Worm (Caenorhabditis elegans) whole organism, young adult: ENCODE measurements around the gene ceh-43.

Experiments
- F23B12.7 ChIP-seq: sonication (generic microtip); optimal IDR thresholded peaks from 2 replicates; lab custom pipeline; 2017; ENCODE audit warnings: missing genetic modification characterization, mild to moderate bottlenecking, missing compliant biosample characterization, antibody characterized with exemption, moderate library complexity; ENCODE audit not compliant: insufficient read depth
- F37B4.10 ChIP-seq: fragments of 200-800 bp; sonication (Bioruptor generic); IDR thresholded peaks from 2 replicates; pipeline ENCODE4 v1.3.6; 2022; ENCODE audit warnings: missing genetic modification characterization, missing compliant biosample characterization
- F39B2.1 ChIP-seq: fragments of 200-800 bp; sonication (Bioruptor generic); IDR thresholded peaks from 2 replicates; pipeline ENCODE4 v1.3.6; 2022; ENCODE audit warnings: missing genetic modification reagents, missing genetic modification characterization, missing compliant biosample characterization
- T26A5.8 ChIP-seq: sonication (generic microtip); optimal IDR thresholded peaks from 2 replicates; lab custom pipeline; 2016; ENCODE audit warnings: missing genetic modification characterization, missing compliant biosample characterization
- Y53G8AR.9 ChIP-seq: fragments of 200-800 bp; sonication (Bioruptor generic); conservative IDR thresholded peaks from 2 replicates; pipeline ENCODE4 v1.3.6; 2022; ENCODE audit warnings: missing genetic modification reagents, missing genetic modification characterization, missing compliant biosample characterization
- Y56A3A.18 ChIP-seq: fragments of 200-800 bp; sonication (Bioruptor generic); IDR thresholded peaks from 2 replicates; pipeline ENCODE4 v1.3.6; 2022; ENCODE audit warnings: missing genetic modification reagents, missing genetic modification characterization, missing compliant biosample characterization
- Y67H2A.10 ChIP-seq: fragments of 200-800 bp; sonication (Bioruptor generic); conservative IDR thresholded peaks from 2 replicates; pipeline ENCODE4 v1.3.6; 2022; ENCODE audit warnings: missing genetic modification reagents, missing genetic modification characterization, missing compliant biosample characterization
- Y95B8A.8 ChIP-seq: fragments of 200-800 bp; sonication (Bioruptor generic); IDR thresholded peaks from 2 replicates; pipeline ENCODE4 v1.3.6; 2022; ENCODE audit warnings: missing genetic modification reagents, missing genetic modification characterization, missing compliant biosample characterization
- akir-1 ChIP-seq: fragments of 200-800 bp; sonication (Bioruptor generic); optimal IDR thresholded peaks from 2 replicates; lab custom pipeline; 2018; ENCODE audit warnings: mild to moderate bottlenecking, missing genetic modification characterization, moderate library complexity, missing compliant biosample characterization
- attf-6 ChIP-seq: fragments of 200-800 bp; sonication (Bioruptor generic); IDR thresholded peaks from 2 replicates; pipeline ENCODE4 v1.3.6; 2022; ENCODE audit warnings: missing genetic modification reagents, missing genetic modification characterization, missing compliant biosample characterization
- cebp-1 ChIP-seq, 2 experiments: fragments of 200-800 bp in 1 of 2; sonication (Bioruptor generic) in 1 of 2; sonication (generic microtip) in 1 of 2; IDR thresholded peaks in 1 of 2; optimal IDR thresholded peaks in 1 of 2; 2 replicates each; pipeline versions ENCODE4 v1.3.6 to Lab custom; 2017 to 2022; ENCODE audit warnings: missing compliant biosample characterization in 2 of 2, missing genetic modification characterization in 2 of 2, mild to moderate bottlenecking in 1 of 2, missing genetic modification reagents in 1 of 2, moderate library complexity in 1 of 2
- cebp-2 ChIP-seq: fragments of 200-800 bp; sonication (Bioruptor generic); IDR thresholded peaks from 2 replicates; pipeline ENCODE4 v1.3.6; 2022; ENCODE audit warnings: missing genetic modification characterization, missing compliant biosample characterization
- ceh-27 ChIP-seq: fragments of 200-800 bp; sonication (Bioruptor generic); optimal IDR thresholded peaks from 2 replicates; lab custom pipeline; 2018; ENCODE audit warnings: mild to moderate bottlenecking, missing genetic modification characterization, moderate library complexity, missing compliant biosample characterization
- ceh-91 ChIP-seq: fragments of 200-800 bp; sonication (Bioruptor generic); IDR thresholded peaks from 2 replicates; pipeline ENCODE4 v1.3.6; 2022; ENCODE audit warnings: missing genetic modification reagents, missing genetic modification characterization, missing compliant biosample characterization
- efl-1 ChIP-seq: fragments of 150-350 bp; optimal IDR thresholded peaks from 2 replicates; lab custom pipeline; 2014; ENCODE audit warnings: missing biosample characterization, missing genetic modification reagents, missing genetic modification characterization
- egl-44 ChIP-seq: fragments of 200-800 bp; sonication (Bioruptor generic); IDR thresholded peaks from 2 replicates; pipeline ENCODE4 v1.3.6; 2022; ENCODE audit warnings: missing genetic modification reagents, missing genetic modification characterization, missing compliant biosample characterization
- fkh-3 ChIP-seq: sonication (generic microtip); optimal IDR thresholded peaks from 2 replicates; lab custom pipeline; 2016; ENCODE audit warnings: mild to moderate bottlenecking, missing genetic modification characterization, missing compliant biosample characterization
- hmg-1.2 ChIP-seq: fragments of 200-800 bp; sonication (Bioruptor generic); IDR thresholded peaks from 2 replicates; pipeline ENCODE4 v1.3.6; 2022; ENCODE audit warnings: missing genetic modification reagents, missing genetic modification characterization, missing compliant biosample characterization
- hsf-1 ChIP-seq: fragments of 200-800 bp; sonication (Bioruptor generic); IDR thresholded peaks from 2 replicates; pipeline ENCODE4 v1.3.6; 2022; ENCODE audit warnings: missing genetic modification reagents, missing genetic modification characterization, missing compliant biosample characterization
- let-526 ChIP-seq: fragments of 200-800 bp; sonication (Bioruptor generic); IDR thresholded peaks from 2 replicates; pipeline ENCODE4 v1.3.6; 2022; ENCODE audit warnings: missing genetic modification reagents, missing genetic modification characterization, missing compliant biosample characterization
- lsl-1 ChIP-seq: fragments of 200-800 bp; sonication (Bioruptor generic); optimal IDR thresholded peaks from 2 replicates; lab custom pipeline; 2018; ENCODE audit warnings: mild to moderate bottlenecking, missing genetic modification characterization, moderate library complexity, missing compliant biosample characterization
- nfya-1 ChIP-seq: sonication (generic microtip); optimal IDR thresholded peaks from 2 replicates; lab custom pipeline; 2017; ENCODE audit warnings: antibody characterized with exemption, missing compliant biosample characterization, missing genetic modification characterization, borderline replicate concordance; ENCODE audit not compliant: insufficient read depth
- nfyb-1 ChIP-seq: fragments of 200-800 bp; sonication (Bioruptor generic); IDR thresholded peaks from 2 replicates; pipeline ENCODE4 v1.3.6; 2022; ENCODE audit warnings: missing genetic modification reagents, missing genetic modification characterization, missing compliant biosample characterization
- nhr-80 ChIP-seq: sonication (generic microtip); optimal IDR thresholded peaks from 2 replicates; lab custom pipeline; 2016; ENCODE audit warnings: missing genetic modification characterization, missing compliant biosample characterization
- rec-8 ChIP-seq, 2 experiments: sonication (generic microtip); optimal IDR thresholded peaks; 2 replicates each; lab custom pipeline; 2016; ENCODE audit warnings: mild to moderate bottlenecking in 2 of 2, missing genetic modification characterization in 2 of 2, missing genetic modification reagents in 2 of 2, missing genotype in 2 of 2, missing biosample characterization in 1 of 2, missing compliant biosample characterization in 1 of 2, moderate library complexity in 1 of 2
- repo-1 ChIP-seq: sonication (generic microtip); optimal IDR thresholded peaks from 2 replicates; lab custom pipeline; 2017; ENCODE audit warnings: mild to moderate bottlenecking, missing genetic modification characterization, missing compliant biosample characterization
- snpc-1.1 ChIP-seq: sonication (generic microtip); optimal IDR thresholded peaks from 2 replicates; lab custom pipeline; 2017; ENCODE audit warnings: missing genetic modification characterization, mild to moderate bottlenecking, missing compliant biosample characterization, antibody characterized with exemption, moderate library complexity, missing genotype, missing genetic modification reagents; ENCODE audit not compliant: insufficient read depth
- snpc-1.3 ChIP-seq: sonication (generic microtip); optimal IDR thresholded peaks from 2 replicates; lab custom pipeline; 2017; ENCODE audit warnings: missing genetic modification characterization, mild to moderate bottlenecking, missing compliant biosample characterization, antibody characterized with exemption, moderate library complexity, missing genotype, missing genetic modification reagents; ENCODE audit not compliant: insufficient read depth
- snpc-3.4 ChIP-seq: sonication (generic microtip); optimal IDR thresholded peaks from 2 replicates; lab custom pipeline; 2017; ENCODE audit warnings: missing genetic modification characterization, mild to moderate bottlenecking, missing compliant biosample characterization, antibody characterized with exemption, moderate library complexity, missing genotype, missing genetic modification reagents
- snpc-4 ChIP-seq, 5 experiments: fragments of 150-350 bp in 1 of 5; sonication (generic microtip) in 4 of 5; optimal IDR thresholded peaks; 2 replicates each; lab custom pipeline; 2014 to 2018; ENCODE audit warnings: missing genetic modification characterization in 5 of 5, missing biosample characterization in 3 of 5, antibody characterized with exemption in 2 of 5, mild to moderate bottlenecking in 2 of 5, missing compliant biosample characterization in 2 of 5, missing genotype in 2 of 5, moderate library complexity in 2 of 5, missing genetic modification reagents in 1 of 5
- somi-1 ChIP-seq: fragments of 200-800 bp; sonication (Bioruptor generic); optimal IDR thresholded peaks from 2 replicates; lab custom pipeline; 2018; ENCODE audit warnings: mild to moderate bottlenecking, missing genetic modification characterization, missing compliant biosample characterization
- sptf-2 ChIP-seq: fragments of 200-800 bp; sonication (Bioruptor generic); optimal IDR thresholded peaks from 2 replicates; lab custom pipeline; 2018; ENCODE audit warnings: mild to moderate bottlenecking, missing genetic modification characterization, missing compliant biosample characterization
- tbp1 ChIP-seq: fragments of 200-800 bp; sonication (Bioruptor generic); optimal IDR thresholded peaks from 2 replicates; lab custom pipeline; 2018; ENCODE audit warnings: mild to moderate bottlenecking, missing genetic modification characterization, missing compliant biosample characterization
- zfh-2 ChIP-seq: fragments of 200-800 bp; sonication (Bioruptor generic); conservative IDR thresholded peaks from 2 replicates; pipeline ENCODE4 v1.3.6; 2022; ENCODE audit warnings: missing genetic modification reagents, missing genetic modification characterization, missing compliant biosample characterization
- ztf-25 ChIP-seq: fragments of 200-800 bp; sonication (Bioruptor generic); IDR thresholded peaks from 2 replicates; pipeline ENCODE4 v1.3.6; 2022; ENCODE audit warnings: missing genetic modification reagents, missing genetic modification characterization, missing compliant biosample characterization
- ztf-26 ChIP-seq: sonication (generic microtip); optimal IDR thresholded peaks from 2 replicates; lab custom pipeline; 2017; ENCODE audit warnings: missing genetic modification characterization, missing compliant biosample characterization

Gene ceh-43

ce11 chrIII:4470793-4471192, 21.1 kb upstream of the ceh-43 start (continued):
- TF ChIP-seq repo-1 (tag; lab: Kevin White, UChicago) (peak; percentile 81), somi-1 (GFP tag; lab: Kevin White, UChicago) (peak; percentile 58), snpc-4 (GFP tag; optimal IDR thresholded peaks at IDR 0.05; lab: Kevin White, UChicago) (no peak), snpc-4 (tag; optimal IDR thresholded peaks at IDR 0.05; lab: Kevin White, UChicago) (peak in 3 of 4 experiments; percentile 67 to 77 (median 75)), ztf-25 (GFP tag; lab: Robert Waterston, UW) (peak; percentile 67; the same call in 1 of the 2 replicates), T26A5.8 (tag; lab: Kevin White, UChicago) (peak; percentile 70), Y53G8AR.9 (peak; percentile 67; the same call in 1 of the 2 replicates), cebp-1 (GFP tag; IDR thresholded peaks at IDR 0.05; lab: Robert Waterston, UW) (no peak), cebp-1 (tag; optimal IDR thresholded peaks at IDR 0.05; lab: Kevin White, UChicago) (peak; percentile 72), let-526 (peak; percentile 67; the same call in 1 of the 2 replicates), akir-1 (GFP tag; lab: Kevin White, UChicago) (no peak), snpc-1.1 (tag; lab: Kevin White, UChicago) (no peak), hmg-1.2 (peak; percentile 75), ztf-26 (tag; lab: Kevin White, UChicago) (peak; percentile 66), Y56A3A.18 (GFP tag; lab: Robert Waterston, UW) (peak; percentile 78; the same call in 1 of the 2 replicates), Y95B8A.8 (GFP tag; lab: Robert Waterston, UW) (no peak), sptf-2 (GFP tag; lab: Kevin White, UChicago) (no peak), lsl-1 (peak; percentile 64)

- TF ChIP-seq snpc-3.4 (tag; lab: Kevin White, UChicago) (no peak), ceh-91 (GFP tag; lab: Robert Waterston, UW) (no peak), cebp-2 (GFP tag; lab: Robert Waterston, UW) (no peak), Y67H2A.10 (no peak), egl-44 (GFP tag; lab: Robert Waterston, UW) (no peak), rec-8 (tag; optimal IDR thresholded peaks at IDR 0.05; lab: Kevin White, UChicago) (no peak), nfyb-1 (GFP tag; lab: Robert Waterston, UW) (no peak), zfh-2 (GFP tag; lab: Robert Waterston, UW) (no peak), ceh-27 (GFP tag; lab: Kevin White, UChicago) (no peak), F39B2.1 (GFP tag; lab: Robert Waterston, UW) (no peak)
These were observed 19.1 kb upstream of the ceh-43 start, which contains the start of gene mstr-2 for ce11 chrIII:4468812-4469211. TSS of gene mstr-2 (plus strand) at chrIII:4469112.

- TF ChIP-seq nhr-80 (tag; lab: Kevin White, UChicago) (peak; percentile 72), efl-1 (no peak)
These were observed 18.6 kb upstream of the ceh-43 start for ce11 chrIII:4468390-4468789.

ce11 chrIII:4467277-4467676, 17.5 kb upstream of the ceh-43 start, which contains the start of gene ndg-4:
TSS of gene ndg-4 (minus strand) at chrIII:4467377.
- TF ChIP-seq F23B12.7 (tag; lab: Kevin White, UChicago) (no peak), fkh-3 (no peak), F37B4.10 (GFP tag; lab: Robert Waterston, UW) (no peak), attf-6 (GFP tag; lab: Robert Waterston, UW) (no peak), tbp1 (no peak), somi-1 (GFP tag; lab: Kevin White, UChicago) (no peak), hsf-1 (GFP tag; lab: Robert Waterston, UW) (no peak), snpc-1.3 (tag; lab: Kevin White, UChicago) (no peak), nfya-1 (no peak)
